Worm (Caenorhabditis elegans): Measurements from ENCODE around the gene Y11D7A.7.
"Not testable (repeated sequence)": the region's sequence is repeated elsewhere in the genome, so short reads cannot be mapped to it uniquely, and the experiment has no call there.

DNA sequence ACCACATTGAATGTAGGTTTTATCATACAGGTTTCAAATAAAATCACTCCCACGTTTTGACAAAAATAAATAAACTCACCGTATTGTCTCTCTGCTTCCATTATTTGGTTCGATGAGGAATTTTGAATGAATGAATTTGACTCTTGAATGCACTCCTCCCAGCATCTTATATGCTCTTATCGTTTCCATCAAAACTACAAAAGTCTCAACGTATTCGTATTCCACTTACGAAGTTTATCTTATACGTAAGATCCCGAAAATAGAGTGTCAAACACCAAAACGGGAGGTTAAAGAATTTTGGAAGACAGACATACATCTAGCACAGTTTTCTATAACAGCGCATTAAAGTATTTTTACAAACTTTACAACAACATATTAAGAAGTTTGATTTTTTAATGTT, 44.5 kb downstream of the Y11D7A.7 start, which contains the start of gene nhr-264:
- not testable (repeated sequence) for TF ChIP-seq ama-1 (optimal IDR thresholded peaks at IDR 0.05); tbx-11 (GFP tag; IDR thresholded peaks at IDR 0.05); hmbx-1 (tag; optimal IDR thresholded peaks at IDR 0.05); ceh-36 (tag; optimal IDR thresholded peaks at IDR 0.05); flt-1 (GFP tag; IDR thresholded peaks at IDR 0.05)
